Worm (Caenorhabditis elegans): Measurements from ENCODE around the gene nlp-66.

DNA sequence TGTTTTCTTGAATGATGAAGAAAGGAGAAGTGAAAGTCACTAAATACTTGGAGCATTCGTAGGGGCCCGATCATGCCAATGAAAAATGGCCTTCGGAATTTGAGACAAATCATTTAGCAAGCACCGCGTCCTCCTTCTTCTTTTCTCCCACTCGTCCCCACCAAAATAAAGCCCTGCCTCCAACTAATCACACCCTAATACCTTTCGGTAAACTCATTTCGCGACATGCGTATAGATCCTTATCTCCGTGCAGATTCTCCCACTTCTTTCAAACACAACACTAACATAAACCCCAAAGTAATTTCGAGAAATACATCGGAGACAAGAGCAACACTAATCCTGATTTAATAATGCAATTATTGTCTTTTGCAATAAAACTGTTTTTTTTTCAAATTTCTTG is 21.0 kb upstream of the nlp-66 start:
- no peak for TF ChIP-seq cey-2 (tag; optimal IDR thresholded peaks at IDR 0.05; ENCODE audit: borderline replicate concordance, insufficient read depth)
- no peak for TF ChIP-seq lin-13 (GFP tag; optimal IDR thresholded peaks at IDR 0.05)
- no peak for TF ChIP-seq lsy-2 (tag; optimal IDR thresholded peaks at IDR 0.05)
- no peak for TF ChIP-seq egl-27 (tag; optimal IDR thresholded peaks at IDR 0.05)
